Worm (Caenorhabditis elegans): ENCODE data around the gene F31F4.11.

DNA sequence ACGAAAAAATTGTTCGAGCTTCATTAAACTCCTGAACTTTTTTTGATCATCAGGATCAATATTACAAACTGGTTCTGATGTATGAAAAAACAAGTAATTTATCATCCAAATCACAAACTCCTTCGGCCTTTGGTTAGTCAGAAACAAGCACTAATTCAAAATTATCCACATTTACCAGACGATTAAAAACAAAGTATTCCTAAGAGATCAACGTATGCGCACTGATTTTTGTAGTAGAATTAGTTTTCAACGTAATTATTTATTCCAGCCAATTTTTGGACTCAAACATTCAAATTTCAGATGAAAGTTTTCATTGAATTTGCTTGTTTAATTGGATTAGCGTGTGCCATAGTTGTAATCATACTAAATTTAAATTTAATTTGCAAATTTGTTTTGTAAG is 42.7 kb upstream of the F31F4.11 start, which contains the start of gene srbc-38:
- TF ChIP-seq nhr-237 (tag; optimal IDR thresholded peaks at IDR 0.05) = no peak
- no peak for TF ChIP-seq mep-1 (tag; optimal IDR thresholded peaks at IDR 0.05)
- no peak for TF ChIP-seq lsy-2 (tag; optimal IDR thresholded peaks at IDR 0.05)
- no peak for TF ChIP-seq zip-8 (tag; optimal IDR thresholded peaks at IDR 0.05)
- TF ChIP-seq sptf-1 (tag; optimal IDR thresholded peaks at IDR 0.05) = no peak
- no peak for TF ChIP-seq blmp-1 (tag; optimal IDR thresholded peaks at IDR 0.05)
- TF ChIP-seq nhr-12 (tag; optimal IDR thresholded peaks at IDR 0.05) = no peak
- no peak for TF ChIP-seq ham-2 (GFP tag; optimal IDR thresholded peaks at IDR 0.05)
- TF ChIP-seq unc-39 (tag; optimal IDR thresholded peaks at IDR 0.05) = no peak
- no peak for TF ChIP-seq nhr-76 (tag; optimal IDR thresholded peaks at IDR 0.05)
- no peak for TF ChIP-seq nhr-28 (tag; optimal IDR thresholded peaks at IDR 0.05)
